Worm (Caenorhabditis elegans) whole organism, L4 larva: ENCODE results near the gene K08E4.7.

Experiments used
- D1046.2 ChIP-seq: fragments of 200-800 bp; sonication (Bioruptor generic); IDR thresholded peaks from 2 replicates; pipeline ENCODE4 v1.3.6; 2022; ENCODE audit warnings: missing genetic modification characterization, missing compliant biosample characterization
- F26F4.8 ChIP-seq: fragments of 200-800 bp; sonication (Bioruptor generic); conservative IDR thresholded peaks from 2 replicates; pipeline ENCODE4 v1.3.6; 2022; ENCODE audit warnings: missing genetic modification characterization, missing compliant biosample characterization
- F37D6.2 ChIP-seq: sonication (generic microtip); optimal IDR thresholded peaks from 2 replicates; lab custom pipeline; 2016; ENCODE audit warnings: mild to moderate bottlenecking, missing genetic modification characterization, missing compliant biosample characterization
- T20F7.1 ChIP-seq: fragments of 200-800 bp; sonication (Bioruptor generic); optimal IDR thresholded peaks from 2 replicates; lab custom pipeline; 2018; ENCODE audit warnings: mild to moderate bottlenecking, missing genetic modification characterization, missing compliant biosample characterization
- Y105C5A.15 ChIP-seq: fragments of 200-800 bp; sonication (Bioruptor generic); IDR thresholded peaks from 2 replicates; pipeline ENCODE4 v1.3.6; 2022; ENCODE audit warnings: missing genetic modification characterization, missing compliant biosample characterization
- aha-1 ChIP-seq: fragments of 150-350 bp; peaks from one replicate; lab custom pipeline; 2014; ENCODE audit warnings: missing biosample characterization, missing genetic modification characterization
- arid-1 ChIP-seq: fragments of 200-800 bp; sonication (Bioruptor generic); conservative IDR thresholded peaks from 2 replicates; pipeline ENCODE4 v1.3.6; 2022; ENCODE audit warnings: missing genetic modification reagents, missing genetic modification characterization, missing compliant biosample characterization
- ceh-62 ChIP-seq: sonication (generic microtip); optimal IDR thresholded peaks from 2 replicates; lab custom pipeline; 2017; ENCODE audit warnings: missing biosample characterization, missing genetic modification characterization
- ctbp-1 ChIP-seq: fragments of 200-800 bp; sonication (Bioruptor generic); IDR thresholded peaks from 2 replicates; pipeline ENCODE4 v1.3.6; 2022; ENCODE audit warnings: missing genetic modification reagents, missing genetic modification characterization, missing compliant biosample characterization
- daf-12 ChIP-seq: fragments of 150-350 bp; optimal IDR thresholded peaks from 2 replicates; lab custom pipeline; 2014; ENCODE audit warnings: missing biosample characterization, missing genetic modification reagents, missing genetic modification characterization
- daf-16 ChIP-seq, 3 experiments: sonication (generic microtip); optimal IDR thresholded peaks; 2 replicates each; lab custom pipeline; 2016 to 2017; ENCODE audit warnings: missing genetic modification characterization in 3 of 3, missing genetic modification reagents in 3 of 3, mild to moderate bottlenecking in 2 of 3, missing compliant biosample characterization in 2 of 3, missing biosample characterization in 1 of 3, moderate library complexity in 1 of 3
- dmd-8 ChIP-seq: fragments of 200-800 bp; sonication (Bioruptor generic); IDR thresholded peaks from 2 replicates; pipeline ENCODE4 v1.3.6; 2022; ENCODE audit warnings: missing genetic modification characterization, missing compliant biosample characterization
- dmd-9 ChIP-seq: fragments of 200-800 bp; sonication (Bioruptor generic); IDR thresholded peaks from 2 replicates; pipeline ENCODE4 v1.3.6; 2022; ENCODE audit warnings: missing genetic modification reagents, missing genetic modification characterization, missing compliant biosample characterization
- duxl-1 ChIP-seq: sonication (generic microtip); optimal IDR thresholded peaks from 2 replicates; lab custom pipeline; 2016; ENCODE audit warnings: mild to moderate bottlenecking, missing genetic modification characterization, moderate library complexity, missing compliant biosample characterization; ENCODE audit not compliant: poor library complexity
- dve-1 ChIP-seq: sonication (generic microtip); optimal IDR thresholded peaks from 2 replicates; lab custom pipeline; 2017; ENCODE audit warnings: antibody characterized with exemption, mild to moderate bottlenecking, missing genetic modification characterization, missing compliant biosample characterization; ENCODE audit not compliant: insufficient read depth
- egl-27 ChIP-seq: sonication (generic microtip); optimal IDR thresholded peaks from 3 replicates; lab custom pipeline; 2017; ENCODE audit warnings: missing biosample characterization, missing genetic modification reagents, missing genetic modification characterization
- fkh-10 ChIP-seq: fragments of 150-350 bp; optimal IDR thresholded peaks from 2 replicates; lab custom pipeline; 2014; ENCODE audit warnings: missing biosample characterization, missing genetic modification reagents, missing genetic modification characterization
- gei-8 ChIP-seq: fragments of 200-800 bp; sonication (Bioruptor generic); optimal IDR thresholded peaks from 2 replicates; lab custom pipeline; 2018; ENCODE audit warnings: mild to moderate bottlenecking, missing genetic modification characterization, missing compliant biosample characterization
- hlh-11 ChIP-seq: fragments of 200-800 bp; sonication (Bioruptor generic); optimal IDR thresholded peaks from 2 replicates; lab custom pipeline; 2018; ENCODE audit warnings: mild to moderate bottlenecking, missing genetic modification characterization, missing compliant biosample characterization
- hlh-30 ChIP-seq: sonication (generic microtip); optimal IDR thresholded peaks from 2 replicates; lab custom pipeline; 2017; ENCODE audit warnings: antibody characterized with exemption, mild to moderate bottlenecking, missing genetic modification characterization, missing compliant biosample characterization; ENCODE audit not compliant: insufficient read depth
- jun-1 ChIP-seq: fragments of 150-350 bp; optimal IDR thresholded peaks from 2 replicates; lab custom pipeline; 2014; ENCODE audit warnings: missing biosample characterization, missing genetic modification reagents, missing genetic modification characterization
- lin-38 ChIP-seq: fragments of 200-800 bp; sonication (Bioruptor generic); IDR thresholded peaks from 2 replicates; pipeline ENCODE4 v1.3.6; 2022; ENCODE audit warnings: missing genetic modification reagents, missing genetic modification characterization, missing compliant biosample characterization
- lin-39 ChIP-seq: fragments of 150-350 bp; optimal IDR thresholded peaks from 2 replicates; lab custom pipeline; 2014; ENCODE audit warnings: missing biosample characterization, missing genetic modification reagents, missing genetic modification characterization
- lsy-2 ChIP-seq, 2 experiments: fragments of 150-350 bp in 1 of 2; sonication (generic microtip) in 1 of 2; optimal IDR thresholded peaks; 2 replicates each; lab custom pipeline; 2014 to 2017; ENCODE audit warnings: missing biosample characterization in 2 of 2, missing genetic modification characterization in 2 of 2
- madf-5 ChIP-seq, 2 experiments: fragments of 200-800 bp; sonication (Bioruptor generic); IDR thresholded peaks; 2 replicates each; pipeline ENCODE4 v1.3.6; 2022; ENCODE audit warnings: missing compliant biosample characterization in 2 of 2, missing genetic modification characterization in 2 of 2
- mdt-29 ChIP-seq: fragments of 200-800 bp; sonication (Bioruptor generic); IDR thresholded peaks from 2 replicates; pipeline ENCODE4 v1.3.6; 2022; ENCODE audit warnings: missing genetic modification reagents, missing genetic modification characterization, missing compliant biosample characterization
- mep-1 ChIP-seq: fragments of 150-350 bp; sonication (generic microtip); optimal IDR thresholded peaks from 3 replicates; lab custom pipeline; 2014; ENCODE audit warnings: missing biosample characterization, missing genetic modification characterization
- mes-2 ChIP-seq: sonication (generic microtip); optimal IDR thresholded peaks from 2 replicates; lab custom pipeline; 2016; ENCODE audit warnings: missing genotype, mild to moderate bottlenecking, missing genetic modification characterization, missing compliant biosample characterization; ENCODE audit not compliant: poor library complexity, severe bottlenecking
- mxl-3 ChIP-seq: fragments of 200-800 bp; sonication (Bioruptor generic); optimal IDR thresholded peaks from 2 replicates; lab custom pipeline; 2018; ENCODE audit warnings: mild to moderate bottlenecking, missing genetic modification characterization, missing compliant biosample characterization
- nhr-102 ChIP-seq: sonication (generic microtip); optimal IDR thresholded peaks from 2 replicates; lab custom pipeline; 2016; ENCODE audit warnings: mild to moderate bottlenecking, missing genetic modification characterization, moderate library complexity, missing compliant biosample characterization
- nhr-25 ChIP-seq: sonication (generic microtip); optimal IDR thresholded peaks from 2 replicates; lab custom pipeline; 2017; ENCODE audit warnings: missing genetic modification characterization, mild to moderate bottlenecking, missing compliant biosample characterization, antibody characterized with exemption, moderate library complexity, borderline replicate concordance; ENCODE audit not compliant: insufficient read depth
- nhr-28 ChIP-seq: fragments of 150-350 bp; optimal IDR thresholded peaks from 2 replicates; lab custom pipeline; 2014; ENCODE audit warnings: missing biosample characterization, missing genetic modification characterization
- nhr-41 ChIP-seq: fragments of 200-800 bp; sonication (Bioruptor generic); IDR thresholded peaks from 2 replicates; pipeline ENCODE4 v1.3.6; 2022; ENCODE audit warnings: missing genetic modification reagents, missing genetic modification characterization, missing compliant biosample characterization
- nhr-42 ChIP-seq: fragments of 200-800 bp; sonication (Bioruptor generic); IDR thresholded peaks from 2 replicates; pipeline ENCODE4 v1.3.6; 2022; ENCODE audit warnings: missing genetic modification characterization, missing compliant biosample characterization
- nhr-48 ChIP-seq: sonication (generic microtip); optimal IDR thresholded peaks from 2 replicates; lab custom pipeline; 2016; ENCODE audit warnings: mild to moderate bottlenecking, missing genetic modification characterization, missing compliant biosample characterization
- nhr-77 ChIP-seq: fragments of 150-350 bp; optimal IDR thresholded peaks from 2 replicates; lab custom pipeline; 2014; ENCODE audit warnings: missing biosample characterization, missing genetic modification characterization
- pha-4 ChIP-seq, 2 experiments: fragments of 150-350 bp in 1 of 2; fragments of 200-800 bp in 1 of 2; sonication (Bioruptor generic) in 1 of 2; IDR thresholded peaks in 1 of 2; optimal IDR thresholded peaks in 1 of 2; 2 replicates each; pipeline versions ENCODE4 v1.3.6 to Lab custom; 2014 to 2022; ENCODE audit warnings: missing genetic modification characterization in 2 of 2, missing genetic modification reagents in 2 of 2, missing biosample characterization in 1 of 2, missing compliant biosample characterization in 1 of 2
- rbr-2 ChIP-seq: sonication (generic microtip); optimal IDR thresholded peaks from 2 replicates; lab custom pipeline; 2016; ENCODE audit warnings: missing genotype, missing genetic modification characterization, missing compliant biosample characterization
- sdz-12 ChIP-seq: fragments of 200-800 bp; sonication (Bioruptor generic); optimal IDR thresholded peaks from 2 replicates; lab custom pipeline; 2018; ENCODE audit warnings: mild to moderate bottlenecking, missing genetic modification characterization, missing compliant biosample characterization
- skn-1 ChIP-seq: fragments of 150-350 bp; optimal IDR thresholded peaks from 2 replicates; lab custom pipeline; 2014; ENCODE audit warnings: missing biosample characterization, missing genetic modification characterization
- snpc-1.2 ChIP-seq: fragments of 200-800 bp; sonication (Bioruptor generic); IDR thresholded peaks from 2 replicates; pipeline ENCODE4 v1.3.6; 2022; ENCODE audit warnings: missing genetic modification reagents, missing genetic modification characterization, missing compliant biosample characterization
- snpc-4 ChIP-seq: fragments of 150-350 bp; optimal IDR thresholded peaks from 2 replicates; lab custom pipeline; 2014; ENCODE audit warnings: missing biosample characterization, missing genetic modification characterization
- spr-1 ChIP-seq: sonication (generic microtip); optimal IDR thresholded peaks from 2 replicates; lab custom pipeline; 2016; ENCODE audit warnings: mild to moderate bottlenecking, missing genetic modification characterization, missing compliant biosample characterization
- unc-62 ChIP-seq, 3 experiments: fragments of 150-350 bp in 1 of 3; sonication (generic microtip); optimal IDR thresholded peaks in 2 of 3; peaks in 1 of 3; 1 replicate in 1 of 3; 2 replicates in 2 of 3; lab custom pipeline; 2014 to 2017; ENCODE audit warnings: missing biosample characterization in 3 of 3, missing genetic modification characterization in 3 of 3, missing genetic modification reagents in 3 of 3, missing genotype in 1 of 3
- zag-1 ChIP-seq: fragments of 150-350 bp; optimal IDR thresholded peaks from 2 replicates; lab custom pipeline; 2014; ENCODE audit warnings: missing biosample characterization, missing genetic modification characterization
- zfp-3 ChIP-seq: fragments of 200-800 bp; sonication (Bioruptor generic); conservative IDR thresholded peaks from 2 replicates; pipeline ENCODE4 v1.3.6; 2022; ENCODE audit warnings: missing genetic modification reagents, missing genetic modification characterization, missing compliant biosample characterization
- ztf-7 ChIP-seq: fragments of 150-350 bp; optimal IDR thresholded peaks from 2 replicates; lab custom pipeline; 2014; ENCODE audit warnings: missing biosample characterization, missing genetic modification characterization

Gene K08E4.7

ce11 chrIV:12036924-12037323, 38.7 kb upstream of the K08E4.7 start:
- TF ChIP-seq Y105C5A.15 (0 out of 2 replicates have a peak, but pooled peaks have one; percentile 38), mep-1 (tag; lab: Kevin White, UChicago) (peak; percentile 73), madf-5 (GFP tag; IDR thresholded peaks at IDR 0.05; lab: Robert Waterston, UW) (0 out of 4 replicates have a peak, but pooled peaks of 1 of the 2 experiments have one; percentile 12), jun-1 (tag; lab: Kevin White, UChicago) (no peak), zag-1 (no peak), mes-2 (tag; lab: Kevin White, UChicago) (peak; percentile 23), nhr-41 (no peak), ctbp-1 (GFP tag; lab: Robert Waterston, UW) (no peak), nhr-48 (tag; lab: Kevin White, UChicago) (peak; percentile 23), ztf-7 (tag; lab: Kevin White, UChicago) (peak; percentile 27), F26F4.8 (no peak), hlh-30 (tag; lab: Kevin White, UChicago) (peak; percentile 5), pha-4 (GFP tag; IDR thresholded peaks at IDR 0.05; lab: Robert Waterston, UW) (no peak), pha-4 (tag; optimal IDR thresholded peaks at IDR 0.05; lab: Kevin White, UChicago) (no peak), nhr-77 (tag; lab: Kevin White, UChicago) (peak; percentile 34), lin-38 (GFP tag; lab: Robert Waterston, UW) (peak; percentile 32; the same call in 1 of the 2 replicates), dve-1 (tag; lab: Kevin White, UChicago) (peak; percentile 26), gei-8 (no peak), nhr-102 (peak; percentile 38), duxl-1 (tag; lab: Kevin White, UChicago) (peak; percentile 4), lsy-2 (tag; optimal IDR thresholded peaks at IDR 0.05; lab: Kevin White, UChicago) (peak in 1 of 2 experiments; percentile 76), daf-16 (GFP tag; optimal IDR thresholded peaks at IDR 0.05; lab: Kevin White, UChicago) (no peak), daf-16 (tag; optimal IDR thresholded peaks at IDR 0.05; lab: Kevin White, UChicago) (peak; percentile 43), mdt-29 (GFP tag; lab: Robert Waterston, UW) (no peak), arid-1 (GFP tag; lab: Robert Waterston, UW) (peak; percentile 49; the same call in 1 of the 2 replicates), T20F7.1 (GFP tag; lab: Kevin White, UChicago) (peak; percentile 0), ceh-62 (tag; lab: Kevin White, UChicago) (no peak), dmd-9 (GFP tag; lab: Robert Waterston, UW) (no peak), rbr-2 (tag; lab: Kevin White, UChicago) (peak; percentile 6)

ce11 chrIV:12040431-12040830, 35.2 kb upstream of the K08E4.7 start:
- TF ChIP-seq lin-39 (tag; lab: Kevin White, UChicago) = no peak
- no peak for TF ChIP-seq dmd-9 (GFP tag; lab: Robert Waterston, UW)
- TF ChIP-seq F37D6.2 (tag; lab: Kevin White, UChicago) = no peak
- no peak for TF ChIP-seq fkh-10
- peak; percentile 39 for TF ChIP-seq hlh-11 (tag; lab: Kevin White, UChicago)
- peak; percentile 0 for TF ChIP-seq dve-1 (tag; lab: Kevin White, UChicago)
- TF ChIP-seq lsy-2 (tag; optimal IDR thresholded peaks at IDR 0.05; lab: Kevin White, UChicago) = no peak
- TF ChIP-seq snpc-1.2 (GFP tag; lab: Robert Waterston, UW) = no peak
- TF ChIP-seq skn-1 (tag; lab: Kevin White, UChicago) = no peak
- TF ChIP-seq dmd-8 (GFP tag; lab: Robert Waterston, UW) = no peak
- TF ChIP-seq D1046.2 (GFP tag; lab: Robert Waterston, UW) = no peak
- TF ChIP-seq mep-1 (tag; lab: Kevin White, UChicago) = no peak
- no peak for TF ChIP-seq nhr-25 (tag; lab: Kevin White, UChicago)
- no peak for TF ChIP-seq spr-1 (tag; lab: Kevin White, UChicago)
- no peak for TF ChIP-seq egl-27 (tag; lab: Kevin White, UChicago)
- TF ChIP-seq zfp-3 (GFP tag; lab: Robert Waterston, UW) = no peak
- peak; percentile 46 for TF ChIP-seq aha-1
- peak in 1 of 2 experiments; percentile 43 for TF ChIP-seq unc-62 (GFP tag; optimal IDR thresholded peaks at IDR 0.05 in 1 of 2; lab: Kevin White, UChicago)
- TF ChIP-seq unc-62 (tag; optimal IDR thresholded peaks at IDR 0.05; lab: Kevin White, UChicago) = no peak
- peak; percentile 81 for TF ChIP-seq hlh-30 (tag; lab: Kevin White, UChicago)
- TF ChIP-seq daf-12 (tag; lab: Kevin White, UChicago) = no peak
- peak; percentile 30 for TF ChIP-seq mxl-3 (GFP tag; lab: Kevin White, UChicago)
- no peak for TF ChIP-seq nhr-42 (GFP tag; lab: Robert Waterston, UW)
- TF ChIP-seq nhr-28 (tag; lab: Kevin White, UChicago) = peak; percentile 44
- no peak for TF ChIP-seq daf-16 (GFP tag; optimal IDR thresholded peaks at IDR 0.05; lab: Kevin White, UChicago)
- peak; percentile 36 for TF ChIP-seq daf-16 (tag; optimal IDR thresholded peaks at IDR 0.05; lab: Kevin White, UChicago)
- no peak for TF ChIP-seq snpc-4 (tag; lab: Kevin White, UChicago)
- TF ChIP-seq sdz-12 (GFP tag; lab: Kevin White, UChicago) = no peak
- TF ChIP-seq arid-1 (GFP tag; lab: Robert Waterston, UW) = no peak
